Worm (Caenorhabditis elegans): ENCODE results near the gene srh-118.

- TF ChIP-seq nhr-76 (tag; optimal IDR thresholded peaks at IDR 0.05) (no peak), nhr-28 (tag; optimal IDR thresholded peaks at IDR 0.05) (no peak), ham-2 (GFP tag; optimal IDR thresholded peaks at IDR 0.05) (no peak), bed-3 (GFP tag; optimal IDR thresholded peaks at IDR 0.05) (no peak), M03D4.4 (tag; optimal IDR thresholded peaks at IDR 0.05) (no peak), blmp-1 (tag; optimal IDR thresholded peaks at IDR 0.05) (no peak), ceh-39 (tag; optimal IDR thresholded peaks at IDR 0.05) (no peak), unc-39 (tag; optimal IDR thresholded peaks at IDR 0.05) (no peak), unc-62 (GFP tag; optimal IDR thresholded peaks at IDR 0.05) (no peak), lsy-2 (tag; optimal IDR thresholded peaks at IDR 0.05) (no peak), elt-1 (tag; optimal IDR thresholded peaks at IDR 0.05; ENCODE audit: borderline replicate concordance, insufficient read depth) (no peak), sptf-1 (tag; optimal IDR thresholded peaks at IDR 0.05) (no peak), ceh-83 (GFP tag; optimal IDR thresholded peaks at IDR 0.05) (no peak)
Observed at ce11 chrV:17449836-17450235, 46.1 kb downstream of the srh-118 start.

All from whole organism, mixed stage, embryonic.